Fruit fly (Drosophila melanogaster): ENCODE results near the gene Pfrx.
A peak's percentile ranks its signal among the peaks of the same experiment; 100 is the strongest.

The Pfrx gene

DNA sequence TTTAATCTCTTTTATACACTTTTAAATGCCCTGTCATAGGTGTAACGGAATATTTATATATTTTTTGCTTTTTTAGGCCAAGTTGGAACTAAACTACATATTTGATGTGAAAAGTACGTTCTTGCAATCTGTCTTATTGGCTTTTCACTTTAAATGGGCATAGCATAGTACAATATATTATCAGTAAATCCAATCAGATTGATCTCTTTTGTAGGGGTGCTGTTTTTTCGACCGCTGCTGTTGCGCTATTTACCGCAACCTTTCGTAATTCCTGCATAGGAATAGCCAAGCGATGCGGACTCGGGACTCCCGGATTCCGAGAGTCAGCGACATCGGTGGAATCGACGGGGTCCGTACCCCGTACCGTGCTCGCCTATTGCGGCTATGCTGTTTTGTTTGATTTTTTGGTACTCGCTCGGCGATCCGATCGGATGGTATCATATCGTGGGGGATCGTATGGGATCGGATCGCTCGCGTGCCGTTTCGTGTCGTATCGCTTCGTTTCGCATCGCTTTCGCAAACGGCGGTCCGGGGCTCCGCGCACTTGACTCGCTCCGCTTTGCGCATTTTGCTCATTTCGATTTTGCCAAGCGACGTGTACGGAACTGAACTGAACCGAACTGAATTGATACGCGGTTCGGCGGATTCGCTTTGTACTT lies 2.6 kb downstream of the Pfrx start (continued):
- no peak for TF ChIP-seq CG5953 (GFP tag; IDR thresholded peaks at IDR 0.05)
- no peak for TF ChIP-seq chn (GFP tag; optimal IDR thresholded peaks at IDR 0.05)
- TF ChIP-seq D (optimal IDR thresholded peaks at IDR 0.05), result no peak
- TF ChIP-seq D (GFP tag; optimal IDR thresholded peaks at IDR 0.05), result no peak
- TF ChIP-seq HmgD (GFP tag; optimal IDR thresholded peaks at IDR 0.05), result no peak
- no peak for TF ChIP-seq CG10366 (GFP tag; IDR thresholded peaks at IDR 0.05)
- TF ChIP-seq CG2875 (GFP tag; optimal IDR thresholded peaks at IDR 0.05), result no peak
- TF ChIP-seq tio (GFP tag; optimal IDR thresholded peaks at IDR 0.05), result no peak
- TF ChIP-seq Sin3A (optimal IDR thresholded peaks at IDR 0.05), result no peak
- no peak for TF ChIP-seq schlank (tag; optimal IDR thresholded peaks at IDR 0.05)
- no peak for TF ChIP-seq C15 (GFP tag; IDR thresholded peaks at IDR 0.05)
- no peak for TF ChIP-seq CG6791 (GFP tag; IDR thresholded peaks at IDR 0.05; ENCODE audit: partially characterized antibody)
- TF ChIP-seq Pdp1 (GFP tag; optimal IDR thresholded peaks at IDR 0.05), result no peak
- TF ChIP-seq sob (GFP tag; IDR thresholded peaks at IDR 0.05), result peak; percentile 39; the same call in 1 of the 2 replicates
- no peak for TF ChIP-seq ash1 (GFP tag; optimal IDR thresholded peaks at IDR 0.05)
- TF ChIP-seq dysf (GFP tag; IDR thresholded peaks at IDR 0.05), result no peak
- no peak for TF ChIP-seq org-1 (GFP tag; optimal IDR thresholded peaks at IDR 0.05)
- TF ChIP-seq Nf-YA (GFP tag; IDR thresholded peaks at IDR 0.05), result no peak
- peak; percentile 1 for TF ChIP-seq CG13624 (GFP tag; optimal IDR thresholded peaks at IDR 0.05)
- TF ChIP-seq Camta (GFP tag; optimal IDR thresholded peaks at IDR 0.05), result no peak
- peak; percentile 80 for TF ChIP-seq pfk (GFP tag; optimal IDR thresholded peaks at IDR 0.05)
- peak; percentile 14 for TF ChIP-seq CG2678 (tag; optimal IDR thresholded peaks at IDR 0.05)
- no peak for TF ChIP-seq CG4707 (GFP tag; optimal IDR thresholded peaks at IDR 0.05)
- no peak for TF ChIP-seq CG13123 (GFP tag; optimal IDR thresholded peaks at IDR 0.05)
- TF ChIP-seq CG1602 (GFP tag; optimal IDR thresholded peaks at IDR 0.05), result no peak
- peak; percentile 98 for TF ChIP-seq CG12769 (tag; optimal IDR thresholded peaks at IDR 0.05)
- TF ChIP-seq NC2β (GFP tag; optimal IDR thresholded peaks at IDR 0.05), result no peak
- no peak for TF ChIP-seq Dref (GFP tag; IDR thresholded peaks at IDR 0.05)
- TF ChIP-seq chinmo (GFP tag; IDR thresholded peaks at IDR 0.05; ENCODE audit: partially characterized antibody), result peak; percentile 83; the same call in 2 of the 4 replicates
- TF ChIP-seq bsh (GFP tag; optimal IDR thresholded peaks at IDR 0.05), result no peak
- no peak for TF ChIP-seq Oli (tag; optimal IDR thresholded peaks at IDR 0.05)
- TF ChIP-seq Max (GFP tag; optimal IDR thresholded peaks at IDR 0.05), result no peak
- no peak for TF ChIP-seq sens-2 (GFP tag; IDR thresholded peaks at IDR 0.05)
- no peak for TF ChIP-seq Dad (GFP tag; optimal IDR thresholded peaks at IDR 0.05)
- no peak for TF ChIP-seq CG17829 (tag; optimal IDR thresholded peaks at IDR 0.05)
- peak; percentile 88 for TF ChIP-seq cwo (GFP tag; optimal IDR thresholded peaks at IDR 0.05)
- no peak for TF ChIP-seq CG3065 (GFP tag; optimal IDR thresholded peaks at IDR 0.05)
- no peak for TF ChIP-seq pho (GFP tag; optimal IDR thresholded peaks at IDR 0.05)
- no peak for TF ChIP-seq CoRest (tag; optimal IDR thresholded peaks at IDR 0.05)
- no peak for TF ChIP-seq CG16813 (GFP tag; IDR thresholded peaks at IDR 0.05; ENCODE audit: partially characterized antibody)
- no peak for TF ChIP-seq Dfd (GFP tag; optimal IDR thresholded peaks at IDR 0.05)
- no peak for TF ChIP-seq CG7271 (tag; optimal IDR thresholded peaks at IDR 0.05)
- no peak for TF ChIP-seq CG10267 (tag; optimal IDR thresholded peaks at IDR 0.05)
- TF ChIP-seq CG8765 (GFP tag; IDR thresholded peaks at IDR 0.05), result no peak
- TF ChIP-seq gsb-n (tag; optimal IDR thresholded peaks at IDR 0.05), result no peak
- TF ChIP-seq CG8478 (optimal IDR thresholded peaks at IDR 0.05), result no peak
- no peak for TF ChIP-seq prd (optimal IDR thresholded peaks at IDR 0.05)
- TF ChIP-seq prd (GFP tag; IDR thresholded peaks at IDR 0.05), result no peak
- TF ChIP-seq cas (GFP tag; IDR thresholded peaks at IDR 0.05), result 0 out of 2 replicates have a peak, but pooled peaks have one; percentile 5
- TF ChIP-seq MTF-1 (GFP tag; optimal IDR thresholded peaks at IDR 0.05; ENCODE audit: borderline replicate concordance), result no peak
- no peak for TF ChIP-seq maf-S (GFP tag; optimal IDR thresholded peaks at IDR 0.05)
